Worm (Caenorhabditis elegans): ENCODE data around the gene T20B12.4.

T20B12.4 gene

DNA sequence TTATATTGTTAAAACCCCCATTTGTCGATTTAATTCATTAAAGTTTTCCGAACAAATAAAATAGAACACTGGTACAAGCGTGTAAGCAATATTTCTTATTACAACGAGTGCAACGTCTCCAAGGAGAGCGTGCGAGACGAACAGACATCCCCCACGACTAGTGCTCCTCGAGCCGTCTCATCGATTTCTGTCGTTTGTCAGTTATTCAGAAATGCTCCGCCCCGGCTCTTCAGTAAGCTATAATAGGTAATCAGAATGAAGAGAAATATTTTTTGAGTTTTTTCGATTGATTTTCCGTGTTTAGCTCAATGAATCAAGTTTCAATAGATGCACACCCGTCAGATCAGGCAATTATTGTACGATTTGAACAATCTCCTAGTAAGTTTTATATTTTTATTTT lies 28.8 kb upstream of the T20B12.4 start, which contains the start of gene kap-1 (continued):
- TF ChIP-seq F37B4.10 (GFP tag; IDR thresholded peaks at IDR 0.05) (no peak), B0035.1 (tag; optimal IDR thresholded peaks at IDR 0.05) (peak; percentile 61), bed-2 (GFP tag; IDR thresholded peaks at IDR 0.05) (no peak), aptf-2 (GFP tag; conservative IDR thresholded peaks at IDR 0.05) (no peak), unc-130 (GFP tag; optimal IDR thresholded peaks at IDR 0.05) (no peak), die-1 (tag; optimal IDR thresholded peaks at IDR 0.05) (no peak), rec-8 (tag; optimal IDR thresholded peaks at IDR 0.05) (no peak), ets-4 (GFP tag; optimal IDR thresholded peaks at IDR 0.05) (no peak), hsf-1 (GFP tag; IDR thresholded peaks at IDR 0.05) (peak; percentile 60), lin-54 (GFP tag; optimal IDR thresholded peaks at IDR 0.05) (peak; percentile 29)

DNA sequence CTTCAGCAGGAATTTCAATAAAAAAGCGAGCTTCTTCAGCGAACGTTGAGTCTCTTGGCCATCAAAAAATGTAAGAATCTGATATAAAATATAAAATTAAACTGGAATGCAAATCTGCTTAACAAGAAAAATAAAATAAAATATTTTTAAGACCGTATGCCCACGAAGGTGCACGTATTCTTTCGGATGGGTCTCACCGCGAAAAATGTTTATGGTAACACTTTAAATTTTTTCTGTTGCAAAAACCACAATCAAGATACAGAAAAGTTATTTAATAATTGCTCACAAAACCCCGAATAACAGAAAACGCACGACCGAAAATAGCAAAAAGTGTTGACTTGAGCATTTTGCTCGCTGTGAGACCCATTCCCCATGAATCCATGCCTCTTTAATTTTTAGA lies 28.4 kb upstream of the T20B12.4 start:
- no peak for TF ChIP-seq C17E4.6 (GFP tag; IDR thresholded peaks at IDR 0.05)
- TF ChIP-seq lsl-1 (GFP tag; optimal IDR thresholded peaks at IDR 0.05) = peak; percentile 50
- no peak for TF ChIP-seq nhr-80 (tag; optimal IDR thresholded peaks at IDR 0.05)
- no peak for TF ChIP-seq efl-1 (GFP tag; optimal IDR thresholded peaks at IDR 0.05)
- TF ChIP-seq F33H1.4 (GFP tag; IDR thresholded peaks at IDR 0.05) = peak; percentile 59; the same call in 1 of the 2 replicates

ce11 chrIII:7343389-7343788 lies 24.1 kb upstream of the T20B12.4 start, which contains the start of gene F08F8.6:
Gene F08F8.6 (plus strand): TSS chrIII:7343689.
- TF ChIP-seq attf-3 (GFP tag; conservative IDR thresholded peaks at IDR 0.05) (no peak), tlf-1 (GFP tag; optimal IDR thresholded peaks at IDR 0.05) (no peak), cebp-2 (GFP tag; IDR thresholded peaks at IDR 0.05) (no peak), hsf-1 (GFP tag; IDR thresholded peaks at IDR 0.05) (no peak), F57C9.4 (tag; optimal IDR thresholded peaks at IDR 0.05) (no peak), zim-3 (tag; optimal IDR thresholded peaks at IDR 0.05) (no peak), Y53G8AR.9 (GFP tag; conservative IDR thresholded peaks at IDR 0.05) (no peak), ceh-91 (GFP tag; IDR thresholded peaks at IDR 0.05) (no peak), aptf-3 (GFP tag; IDR thresholded peaks at IDR 0.05) (no peak), snpc-1.1 (tag; optimal IDR thresholded peaks at IDR 0.05; ENCODE audit: insufficient read depth) (no peak), T07F8.4 (tag; optimal IDR thresholded peaks at IDR 0.05) (no peak), repo-1 (tag; optimal IDR thresholded peaks at IDR 0.05) (no peak), lsy-27 (tag; optimal IDR thresholded peaks at IDR 0.05; ENCODE audit: borderline replicate concordance, insufficient read depth) (no peak), nfya-2 (GFP tag; IDR thresholded peaks at IDR 0.05) (no peak), dpl-1 (GFP tag; optimal IDR thresholded peaks at IDR 0.05) (no peak), ztf-26 (tag; optimal IDR thresholded peaks at IDR 0.05) (no peak), him-1 (tag; optimal IDR thresholded peaks at IDR 0.05) (no peak), F39B2.1 (GFP tag; IDR thresholded peaks at IDR 0.05) (no peak), mes-4 (tag; optimal IDR thresholded peaks at IDR 0.05) (no peak), ztf-25 (GFP tag; IDR thresholded peaks at IDR 0.05) (no peak)

- no peak for TF ChIP-seq ztf-18 (tag; optimal IDR thresholded peaks at IDR 0.05)
- no peak for TF ChIP-seq rcor-1 (GFP tag; IDR thresholded peaks at IDR 0.05)
- TF ChIP-seq F57C9.4 (tag; optimal IDR thresholded peaks at IDR 0.05) = no peak
These were observed 20.5 kb upstream of the T20B12.4 start, which contains the start of gene F08F8.7 for ce11 chrIII:7347049-7347448. Gene F08F8.7 (minus strand): TSS chrIII:7347149.

Data from whole organism, young adult.